Worm (Caenorhabditis elegans) whole organism, mixed stage, embryonic: ENCODE data around the gene F49F1.10.
"Not testable (repeated sequence)": the region's sequence is repeated elsewhere in the genome, so short reads cannot be mapped to it uniquely, and the experiment has no call there.

Source experiments
- M03D4.4 ChIP-seq: sonication (generic microtip); optimal IDR thresholded peaks from 2 replicates; lab custom pipeline; 2017; ENCODE audit warnings: mild to moderate bottlenecking, missing genetic modification characterization, missing compliant biosample characterization
- bed-3 ChIP-seq: fragments of 200-800 bp; sonication (Bioruptor generic); optimal IDR thresholded peaks from 3 replicates; lab custom pipeline; 2018; ENCODE audit warnings: mild to moderate bottlenecking, missing genetic modification characterization, moderate library complexity, missing compliant biosample characterization
- ceh-43 ChIP-seq: fragments of 200-800 bp; sonication (Bioruptor generic); optimal IDR thresholded peaks from 2 replicates; lab custom pipeline; 2018; ENCODE audit warnings: mild to moderate bottlenecking, missing genetic modification characterization, moderate library complexity, missing compliant biosample characterization
- ceh-83 ChIP-seq: fragments of 200-800 bp; sonication (Bioruptor generic); optimal IDR thresholded peaks from 2 replicates; lab custom pipeline; 2018; ENCODE audit warnings: mild to moderate bottlenecking, missing genetic modification characterization, missing compliant biosample characterization
- ces-1 ChIP-seq: fragments of 150-350 bp; optimal IDR thresholded peaks from 2 replicates; lab custom pipeline; 2014; ENCODE audit warnings: missing biosample characterization, missing genetic modification reagents, missing genetic modification characterization
- cnd-1 ChIP-seq: fragments of 200-800 bp; sonication (Bioruptor generic); optimal IDR thresholded peaks from 2 replicates; lab custom pipeline; 2018; ENCODE audit warnings: mild to moderate bottlenecking, missing genetic modification characterization, missing compliant biosample characterization
- drap-1 ChIP-seq: fragments of 200-800 bp; sonication (Bioruptor generic); optimal IDR thresholded peaks from 3 replicates; lab custom pipeline; 2018; ENCODE audit warnings: mild to moderate bottlenecking, missing genetic modification characterization, missing compliant biosample characterization
- elt-1 ChIP-seq: sonication (generic microtip); optimal IDR thresholded peaks from 2 replicates; lab custom pipeline; 2017; ENCODE audit warnings: missing genetic modification characterization, mild to moderate bottlenecking, missing compliant biosample characterization, antibody characterized with exemption, moderate library complexity, borderline replicate concordance; ENCODE audit not compliant: insufficient read depth
- elt-3 ChIP-seq: fragments of 150-350 bp; optimal IDR thresholded peaks from 2 replicates; lab custom pipeline; 2014; ENCODE audit warnings: missing biosample characterization, missing genetic modification characterization
- flh-1 ChIP-seq: fragments of 200-800 bp; sonication (Bioruptor generic); optimal IDR thresholded peaks from 2 replicates; lab custom pipeline; 2018; ENCODE audit warnings: mild to moderate bottlenecking, missing genetic modification characterization, moderate library complexity, missing compliant biosample characterization
- ham-2 ChIP-seq: fragments of 200-800 bp; sonication (Bioruptor generic); optimal IDR thresholded peaks from 2 replicates; lab custom pipeline; 2018; ENCODE audit warnings: mild to moderate bottlenecking, missing genetic modification characterization, missing compliant biosample characterization
- hlh-1 ChIP-seq: fragments of 150-350 bp; optimal IDR thresholded peaks from 2 replicates; lab custom pipeline; 2014; ENCODE audit warnings: missing biosample characterization, missing genetic modification reagents, missing genetic modification characterization
- lin-32 ChIP-seq: fragments of 200-800 bp; sonication (Bioruptor generic); optimal IDR thresholded peaks from 2 replicates; lab custom pipeline; 2018; ENCODE audit warnings: mild to moderate bottlenecking, missing genetic modification characterization, missing compliant biosample characterization
- lsy-2 ChIP-seq: fragments of 150-350 bp; optimal IDR thresholded peaks from 2 replicates; lab custom pipeline; 2014; ENCODE audit warnings: missing biosample characterization, missing genetic modification characterization
- mep-1 ChIP-seq: fragments of 150-350 bp; optimal IDR thresholded peaks from 2 replicates; lab custom pipeline; 2017; ENCODE audit warnings: missing biosample characterization, missing genetic modification reagents, missing genetic modification characterization, inconsistent platforms
- nhr-12 ChIP-seq: fragments of 150-350 bp; optimal IDR thresholded peaks from 2 replicates; lab custom pipeline; 2014; ENCODE audit warnings: missing biosample characterization, missing genetic modification characterization
- nhr-28 ChIP-seq: fragments of 150-350 bp; optimal IDR thresholded peaks from 2 replicates; lab custom pipeline; 2014; ENCODE audit warnings: missing biosample characterization, missing genetic modification characterization
- nhr-76 ChIP-seq: sonication (generic microtip); optimal IDR thresholded peaks from 2 replicates; lab custom pipeline; 2017; ENCODE audit warnings: missing biosample characterization, missing genetic modification characterization
- pha-4 ChIP-seq: fragments of 150-350 bp; optimal IDR thresholded peaks from 2 replicates; lab custom pipeline; 2018; ENCODE audit warnings: missing biosample characterization, missing genetic modification reagents, missing genetic modification characterization
- sem-2 ChIP-seq: fragments of 200-800 bp; sonication (Bioruptor generic); optimal IDR thresholded peaks from 2 replicates; lab custom pipeline; 2018; ENCODE audit warnings: mild to moderate bottlenecking, missing genetic modification characterization, missing compliant biosample characterization
- snpc-4 ChIP-seq: fragments of 150-350 bp; optimal IDR thresholded peaks from 2 replicates; lab custom pipeline; 2014; ENCODE audit warnings: missing biosample characterization, missing genetic modification characterization
- sptf-1 ChIP-seq: sonication (generic microtip); optimal IDR thresholded peaks from 2 replicates; lab custom pipeline; 2017; ENCODE audit warnings: mild to moderate bottlenecking, missing genetic modification characterization, moderate library complexity, missing compliant biosample characterization
- tbx-8 ChIP-seq: fragments of 200-800 bp; sonication (Bioruptor generic); optimal IDR thresholded peaks from 2 replicates; lab custom pipeline; 2018; ENCODE audit warnings: mild to moderate bottlenecking, missing genetic modification characterization, moderate library complexity, missing compliant biosample characterization
- unc-120 ChIP-seq: sonication (generic microtip); optimal IDR thresholded peaks from 2 replicates; lab custom pipeline; 2017; ENCODE audit warnings: missing genetic modification characterization, missing compliant biosample characterization; ENCODE audit not compliant: poor library complexity, severe bottlenecking
- unc-39 ChIP-seq: fragments of 150-350 bp; optimal IDR thresholded peaks from 2 replicates; lab custom pipeline; 2014; ENCODE audit warnings: missing biosample characterization, missing genetic modification characterization
- unc-62 ChIP-seq: fragments of 150-350 bp; optimal IDR thresholded peaks from 2 replicates; lab custom pipeline; 2014; ENCODE audit warnings: missing biosample characterization, missing genetic modification reagents, missing genetic modification characterization
- zip-8 ChIP-seq: fragments of 150-350 bp; optimal IDR thresholded peaks from 2 replicates; lab custom pipeline; 2014; ENCODE audit warnings: missing biosample characterization, missing genetic modification characterization
- ztf-11 ChIP-seq: fragments of 150-350 bp; optimal IDR thresholded peaks from 2 replicates; lab custom pipeline; 2014; ENCODE audit warnings: missing biosample characterization, missing genetic modification characterization

Gene F49F1.10

DNA sequence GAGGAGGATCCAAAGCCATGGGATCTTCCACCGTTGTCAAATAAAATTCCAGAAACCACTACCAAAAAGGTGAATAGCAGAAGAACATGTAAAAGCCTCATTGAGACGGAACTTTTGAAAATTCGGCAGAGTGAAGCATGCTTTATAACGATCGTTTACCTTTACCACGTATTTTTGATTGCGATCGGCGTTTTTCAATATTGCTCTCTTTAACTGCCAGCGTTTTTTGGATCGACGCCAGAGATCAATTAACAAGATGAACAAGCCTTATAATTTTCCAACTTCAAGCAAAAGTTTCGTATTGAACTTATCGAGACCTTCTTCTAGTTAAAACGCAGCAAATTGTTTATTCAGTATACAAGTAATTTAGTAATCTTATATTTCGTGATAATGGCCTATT, at the start of gene F49F1.10:
TSS of gene F49F1.10 (minus strand) at position 101 of the 400 bp plus-strand sequence.
- TF ChIP-seq sptf-1 (tag; lab: Kevin White, UChicago) (no peak), unc-39 (tag; lab: Kevin White, UChicago) (no peak), zip-8 (no peak)

DNA sequence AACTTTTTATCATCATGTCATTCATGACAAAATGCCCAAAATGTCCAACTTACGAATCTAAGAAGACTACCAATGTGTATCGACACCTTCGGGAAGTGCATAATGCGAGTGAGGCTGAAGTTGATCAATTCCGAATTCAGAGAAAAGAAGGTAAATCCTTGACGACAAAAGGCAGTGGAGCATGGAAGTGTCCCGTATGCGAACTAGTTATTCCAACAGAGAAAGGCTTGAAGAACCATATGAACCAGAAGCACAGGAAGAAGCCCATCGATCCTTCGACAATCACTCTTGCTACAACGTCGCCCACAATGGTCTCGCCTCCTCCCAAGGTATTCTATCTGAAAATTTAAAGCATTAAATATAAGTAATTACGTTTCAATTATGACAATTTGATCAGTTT, 47.2 kb upstream of the F49F1.10 start, which contains the start of gene K08D10.11:
TSS of gene K08D10.11 (minus strand) at position 101 of the 400 bp plus-strand sequence.
- TF ChIP-seq bed-3; flh-1 (GFP tag; lab: Kevin White, UChicago); ceh-43 (GFP tag; lab: Kevin White, UChicago): not testable (repeated sequence)

DNA sequence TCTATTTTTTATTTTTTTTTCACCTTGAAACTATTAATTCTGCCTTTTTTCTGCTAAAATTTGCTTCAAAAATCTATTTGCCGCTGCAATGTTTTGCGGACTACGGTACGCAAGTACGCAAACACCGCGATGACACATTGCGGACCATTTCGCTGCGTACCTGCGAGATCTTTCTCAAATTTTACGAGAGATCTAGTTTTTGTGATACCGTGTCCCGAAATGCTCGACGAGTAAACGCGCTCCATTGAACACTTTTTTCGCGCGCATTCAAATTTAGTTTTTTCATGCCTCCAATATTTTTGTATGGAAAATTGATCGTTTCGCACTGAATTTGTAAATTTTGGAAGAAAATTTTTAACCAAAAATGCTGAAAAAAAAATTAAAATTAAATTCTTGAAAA, 45.8 kb upstream of the F49F1.10 start:
- peak; percentile 62 for TF ChIP-seq lsy-2 (tag; lab: Kevin White, UChicago)

DNA sequence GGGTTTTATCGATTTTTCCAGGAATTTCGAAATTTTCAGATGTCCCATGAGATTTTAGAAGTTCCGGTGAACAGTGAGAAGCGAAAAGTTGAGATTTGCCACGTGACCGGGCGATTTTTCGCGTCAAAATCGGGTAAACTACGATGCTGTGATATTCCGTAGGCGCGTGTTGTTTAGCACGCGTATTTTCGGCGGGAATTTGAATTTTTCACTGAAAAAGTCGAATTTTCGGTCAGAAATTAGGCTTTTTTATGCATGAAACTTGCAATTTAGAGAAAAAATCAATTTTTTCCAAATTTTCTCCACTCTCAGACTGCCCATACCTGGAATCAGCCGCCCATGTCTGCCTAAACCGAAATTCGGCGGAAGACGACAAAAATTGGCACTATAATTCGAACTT, 39.5 kb upstream of the F49F1.10 start, which contains the start of gene tsen-34:
TSS of gene tsen-34 (plus strand) at position 34 of the 400 bp plus-strand sequence.
- TF ChIP-seq tbx-8 (GFP tag; lab: Kevin White, UChicago): no peak
- no peak for TF ChIP-seq nhr-76 (tag; lab: Kevin White, UChicago)
- no peak for TF ChIP-seq lsy-2 (tag; lab: Kevin White, UChicago)
- TF ChIP-seq pha-4 (tag; lab: Kevin White, UChicago): no peak
- peak; percentile 2 for TF ChIP-seq ceh-83 (GFP tag; lab: Kevin White, UChicago)
- no peak for TF ChIP-seq unc-39 (tag; lab: Kevin White, UChicago)

DNA sequence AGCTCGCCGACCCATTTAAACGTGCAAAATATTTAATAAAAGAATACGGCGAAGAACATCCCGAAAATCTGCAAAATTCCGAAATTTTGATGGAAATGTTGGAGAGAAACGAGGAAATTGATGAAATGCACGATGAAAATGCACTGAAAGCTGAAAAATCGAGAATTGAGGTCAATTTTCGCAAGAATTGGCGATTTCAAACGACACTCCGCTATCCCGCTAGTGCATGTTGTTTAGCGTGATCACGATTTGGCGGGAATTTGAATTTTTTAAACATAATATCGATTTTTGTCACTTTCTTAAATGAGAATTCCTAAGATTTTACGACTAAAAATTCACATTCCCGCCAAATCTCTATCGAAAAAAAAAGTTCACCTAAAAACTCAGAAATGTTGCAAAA, 38.6 kb upstream of the F49F1.10 start:
- TF ChIP-seq lsy-2 (tag; lab: Kevin White, UChicago): no peak
- TF ChIP-seq ham-2 (GFP tag; lab: Kevin White, UChicago): no peak
- no peak for TF ChIP-seq cnd-1 (tag; lab: Kevin White, UChicago)
- TF ChIP-seq sptf-1 (tag; lab: Kevin White, UChicago): no peak
- TF ChIP-seq nhr-28 (tag; lab: Kevin White, UChicago): no peak
- no peak for TF ChIP-seq nhr-12 (tag; lab: Kevin White, UChicago)
- no peak for TF ChIP-seq elt-1 (tag; lab: Kevin White, UChicago)
- TF ChIP-seq sem-2 (GFP tag; lab: Kevin White, UChicago): no peak
- no peak for TF ChIP-seq elt-3 (tag; lab: Kevin White, UChicago)
- TF ChIP-seq tbx-8 (GFP tag; lab: Kevin White, UChicago): no peak
- TF ChIP-seq zip-8: no peak

DNA sequence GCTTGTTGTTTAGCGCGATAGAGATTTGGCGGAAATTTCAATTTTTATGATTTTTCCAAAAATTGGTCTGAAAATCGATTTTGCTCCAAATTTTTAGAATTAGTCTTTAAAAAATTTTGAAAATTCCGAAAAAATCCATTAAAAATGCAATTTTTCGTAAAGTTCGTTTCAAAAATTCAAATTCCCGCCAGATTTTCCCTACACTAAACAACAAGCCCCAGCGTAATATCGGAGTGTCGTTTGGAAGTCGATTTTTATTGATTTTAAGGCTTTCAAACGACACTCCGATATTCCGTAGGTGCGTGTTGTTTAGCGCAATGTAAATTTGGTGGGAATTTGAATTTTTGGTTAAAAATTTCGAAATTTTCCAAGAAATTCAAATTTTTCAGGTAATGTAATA, 37.7 kb upstream of the F49F1.10 start:
- no peak for TF ChIP-seq ham-2 (GFP tag; lab: Kevin White, UChicago)
- TF ChIP-seq nhr-28 (tag; lab: Kevin White, UChicago): no peak
- TF ChIP-seq unc-62 (GFP tag; lab: Kevin White, UChicago): no peak
- TF ChIP-seq M03D4.4 (tag; lab: Kevin White, UChicago): no peak
- TF ChIP-seq nhr-12 (tag; lab: Kevin White, UChicago): no peak
- no peak for TF ChIP-seq sptf-1 (tag; lab: Kevin White, UChicago)
- no peak for TF ChIP-seq elt-3 (tag; lab: Kevin White, UChicago)
- TF ChIP-seq lsy-2 (tag; lab: Kevin White, UChicago): no peak
- TF ChIP-seq ces-1: no peak
- no peak for TF ChIP-seq drap-1 (GFP tag; lab: Kevin White, UChicago)
- TF ChIP-seq flh-1 (GFP tag; lab: Kevin White, UChicago): no peak

DNA sequence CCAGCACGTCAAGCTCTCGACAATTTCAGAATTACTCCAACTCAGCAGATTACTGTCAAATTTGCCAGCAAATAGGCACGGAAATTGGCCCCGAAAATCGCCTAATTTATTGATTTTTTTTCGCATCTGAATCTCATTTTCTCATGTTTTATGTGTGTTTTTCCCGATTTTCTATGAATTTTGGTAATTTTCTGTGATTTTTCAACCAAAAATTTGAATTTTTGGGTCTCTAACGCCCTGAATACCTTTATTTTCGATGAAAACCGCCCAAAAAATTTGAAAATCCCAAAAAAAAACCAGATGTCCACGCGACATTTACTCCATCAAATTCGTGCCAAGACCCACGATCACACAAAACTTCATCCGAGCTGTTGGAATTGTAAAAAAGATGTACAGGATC, 37.2 kb upstream of the F49F1.10 start, which contains the start of gene dnj-15:
TSS of gene dnj-15 (plus strand) at position 301 of the 400 bp plus-strand sequence.
- TF ChIP-seq nhr-12 (tag; lab: Kevin White, UChicago) (no peak), drap-1 (GFP tag; lab: Kevin White, UChicago) (no peak), tbx-8 (GFP tag; lab: Kevin White, UChicago) (no peak), sptf-1 (tag; lab: Kevin White, UChicago) (no peak), snpc-4 (tag; lab: Kevin White, UChicago) (no peak), ztf-11 (no peak), lin-32 (GFP tag; lab: Kevin White, UChicago) (no peak), ham-2 (GFP tag; lab: Kevin White, UChicago) (no peak), unc-120 (tag; lab: Kevin White, UChicago) (no peak), unc-62 (GFP tag; lab: Kevin White, UChicago) (no peak), elt-3 (tag; lab: Kevin White, UChicago) (no peak), zip-8 (no peak), elt-1 (tag; lab: Kevin White, UChicago) (no peak), bed-3 (no peak), mep-1 (tag; lab: Kevin White, UChicago) (no peak), hlh-1 (tag; lab: Kevin White, UChicago) (no peak)
